Worm (Caenorhabditis elegans): ENCODE measurements around the gene dyf-6.

DNA sequence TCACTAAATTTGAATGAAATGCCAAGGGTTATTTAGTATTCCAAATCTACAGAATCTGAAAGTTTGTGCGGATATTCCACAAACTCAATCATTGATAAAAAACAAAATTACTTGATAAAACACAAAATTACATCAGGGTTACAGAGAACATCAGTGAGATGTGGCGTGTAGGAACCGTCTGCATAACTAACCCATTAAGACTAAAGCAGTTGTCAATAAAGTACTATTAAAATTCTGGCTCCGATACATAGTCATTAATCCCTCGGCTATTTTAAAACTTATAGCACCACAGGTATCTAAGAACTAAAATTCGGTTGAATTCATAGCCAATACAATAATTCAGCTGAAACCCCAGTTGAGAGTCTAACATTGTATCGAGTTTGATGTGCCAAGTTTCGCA lies 47.5 kb downstream of the dyf-6 start:
- TF ChIP-seq pha-4 (tag; optimal IDR thresholded peaks at IDR 0.05) (no peak), ces-1 (GFP tag; optimal IDR thresholded peaks at IDR 0.05) (no peak), unc-39 (tag; optimal IDR thresholded peaks at IDR 0.05) (no peak), unc-62 (GFP tag; optimal IDR thresholded peaks at IDR 0.05) (no peak), tbx-8 (GFP tag; optimal IDR thresholded peaks at IDR 0.05) (no peak), mab-5 (tag; optimal IDR thresholded peaks at IDR 0.05) (no peak), elt-3 (tag; optimal IDR thresholded peaks at IDR 0.05) (no peak), nhr-237 (tag; optimal IDR thresholded peaks at IDR 0.05) (no peak)

All from whole organism, mixed stage, embryonic.